Worm (Caenorhabditis elegans) whole organism, young adult: ENCODE data around the gene C01G10.18.
A peak's percentile ranks its signal among the peaks of the same experiment; 100 is the strongest.

Experiments
- B0261.1 ChIP-seq: sonication (generic microtip); optimal IDR thresholded peaks from 2 replicates; lab custom pipeline; 2016; ENCODE audit warnings: mild to moderate bottlenecking, missing genetic modification characterization, moderate library complexity, missing compliant biosample characterization
- B0336.3 ChIP-seq: fragments of 200-800 bp; sonication (Bioruptor generic); IDR thresholded peaks from 2 replicates; pipeline ENCODE4 v1.3.6; 2022; ENCODE audit warnings: missing genetic modification characterization, missing compliant biosample characterization
- D2030.7 ChIP-seq: fragments of 200-800 bp; sonication (Bioruptor generic); IDR thresholded peaks from 2 replicates; pipeline ENCODE4 v1.3.6; 2022; ENCODE audit warnings: missing genetic modification reagents, missing genetic modification characterization, missing compliant biosample characterization
- F37B4.10 ChIP-seq: fragments of 200-800 bp; sonication (Bioruptor generic); IDR thresholded peaks from 2 replicates; pipeline ENCODE4 v1.3.6; 2022; ENCODE audit warnings: missing genetic modification characterization, missing compliant biosample characterization
- F39B2.1 ChIP-seq: fragments of 200-800 bp; sonication (Bioruptor generic); IDR thresholded peaks from 2 replicates; pipeline ENCODE4 v1.3.6; 2022; ENCODE audit warnings: missing genetic modification reagents, missing genetic modification characterization, missing compliant biosample characterization
- F49E8.2 ChIP-seq: sonication (generic microtip); optimal IDR thresholded peaks from 3 replicates; lab custom pipeline; 2017; ENCODE audit warnings: missing genetic modification characterization, mild to moderate bottlenecking, missing compliant biosample characterization, antibody characterized with exemption, moderate library complexity; ENCODE audit not compliant: insufficient read depth
- F52B5.7 ChIP-seq: sonication (generic microtip); optimal IDR thresholded peaks from 2 replicates; lab custom pipeline; 2016; ENCODE audit warnings: mild to moderate bottlenecking, missing genetic modification characterization, missing compliant biosample characterization
- F57A8.1 ChIP-seq: fragments of 200-800 bp; sonication (Bioruptor generic); optimal IDR thresholded peaks from 2 replicates; lab custom pipeline; 2018; ENCODE audit warnings: mild to moderate bottlenecking, missing genetic modification characterization, moderate library complexity, missing compliant biosample characterization
- F57C9.4 ChIP-seq: sonication (generic microtip); optimal IDR thresholded peaks from 2 replicates; lab custom pipeline; 2017; ENCODE audit warnings: mild to moderate bottlenecking, missing genetic modification characterization, missing compliant biosample characterization
- K11D2.4 ChIP-seq: fragments of 200-800 bp; sonication (Bioruptor generic); IDR thresholded peaks from 2 replicates; pipeline ENCODE4 v1.3.6; 2022; ENCODE audit warnings: missing genetic modification reagents, missing genetic modification characterization, missing compliant biosample characterization
- T07F8.4 ChIP-seq: sonication (generic microtip); optimal IDR thresholded peaks from 2 replicates; lab custom pipeline; 2016; ENCODE audit warnings: mild to moderate bottlenecking, missing genetic modification characterization, moderate library complexity, missing compliant biosample characterization
- Y56A3A.18 ChIP-seq: fragments of 200-800 bp; sonication (Bioruptor generic); IDR thresholded peaks from 2 replicates; pipeline ENCODE4 v1.3.6; 2022; ENCODE audit warnings: missing genetic modification reagents, missing genetic modification characterization, missing compliant biosample characterization
- Y95B8A.8 ChIP-seq: fragments of 200-800 bp; sonication (Bioruptor generic); IDR thresholded peaks from 2 replicates; pipeline ENCODE4 v1.3.6; 2022; ENCODE audit warnings: missing genetic modification reagents, missing genetic modification characterization, missing compliant biosample characterization
- ama-1 ChIP-seq, 3 experiments: fragments of 150-350 bp in 1 of 3; sonication (generic microtip) in 2 of 3; optimal IDR thresholded peaks; 2 replicates each; lab custom pipeline; 2014 to 2018; ENCODE audit warnings: missing biosample characterization in 2 of 3, missing genetic modification characterization in 2 of 3, missing genetic modification reagents in 2 of 3
- aptf-2 ChIP-seq: fragments of 200-800 bp; sonication (Bioruptor generic); conservative IDR thresholded peaks from 2 replicates; pipeline ENCODE4 v1.3.6; 2022; ENCODE audit warnings: missing genetic modification reagents, missing genetic modification characterization, missing compliant biosample characterization
- aptf-3 ChIP-seq: fragments of 200-800 bp; sonication (Bioruptor generic); IDR thresholded peaks from 2 replicates; pipeline ENCODE4 v1.3.6; 2022; ENCODE audit warnings: missing genetic modification characterization, missing compliant biosample characterization
- bed-1 ChIP-seq: fragments of 200-800 bp; sonication (Bioruptor generic); IDR thresholded peaks from 2 replicates; pipeline ENCODE4 v1.3.6; 2022; ENCODE audit warnings: missing genetic modification reagents, missing genetic modification characterization, missing compliant biosample characterization
- ceh-100 ChIP-seq: fragments of 200-800 bp; sonication (Bioruptor generic); IDR thresholded peaks from 2 replicates; pipeline ENCODE4 v1.3.6; 2022; ENCODE audit warnings: missing genetic modification reagents, missing genetic modification characterization, missing compliant biosample characterization
- ceh-27 ChIP-seq: fragments of 200-800 bp; sonication (Bioruptor generic); optimal IDR thresholded peaks from 2 replicates; lab custom pipeline; 2018; ENCODE audit warnings: mild to moderate bottlenecking, missing genetic modification characterization, moderate library complexity, missing compliant biosample characterization
- ceh-40 ChIP-seq: fragments of 200-800 bp; sonication (Bioruptor generic); IDR thresholded peaks from 2 replicates; pipeline ENCODE4 v1.3.6; 2022; ENCODE audit warnings: missing genetic modification characterization, missing compliant biosample characterization
- chd-7 ChIP-seq: sonication (generic microtip); optimal IDR thresholded peaks from 2 replicates; lab custom pipeline; 2016; ENCODE audit warnings: mild to moderate bottlenecking, missing genetic modification characterization, moderate library complexity, missing compliant biosample characterization
- dox-1 ChIP-seq: fragments of 200-800 bp; sonication (Bioruptor generic); IDR thresholded peaks from 2 replicates; pipeline ENCODE4 v1.3.6; 2022; ENCODE audit warnings: missing genetic modification reagents, missing genetic modification characterization, missing compliant biosample characterization
- dpl-1 ChIP-seq: fragments of 150-350 bp; optimal IDR thresholded peaks from 2 replicates; lab custom pipeline; 2014; ENCODE audit warnings: missing biosample characterization, missing genetic modification reagents, missing genetic modification characterization
- efl-1 ChIP-seq: fragments of 150-350 bp; optimal IDR thresholded peaks from 2 replicates; lab custom pipeline; 2014; ENCODE audit warnings: missing biosample characterization, missing genetic modification reagents, missing genetic modification characterization
- ets-4 ChIP-seq: fragments of 200-800 bp; sonication (Bioruptor generic); optimal IDR thresholded peaks from 2 replicates; lab custom pipeline; 2018; ENCODE audit warnings: mild to moderate bottlenecking, missing genetic modification characterization, missing compliant biosample characterization
- fkh-3 ChIP-seq: sonication (generic microtip); optimal IDR thresholded peaks from 2 replicates; lab custom pipeline; 2016; ENCODE audit warnings: mild to moderate bottlenecking, missing genetic modification characterization, missing compliant biosample characterization
- him-1 ChIP-seq: sonication (generic microtip); optimal IDR thresholded peaks from 2 replicates; lab custom pipeline; 2016; ENCODE audit warnings: missing genotype, missing genetic modification reagents, missing genetic modification characterization, missing compliant biosample characterization
- hlh-12 ChIP-seq: sonication (generic microtip); optimal IDR thresholded peaks from 2 replicates; lab custom pipeline; 2016; ENCODE audit warnings: missing genetic modification characterization, missing compliant biosample characterization
- hrde-1 ChIP-seq: sonication (generic microtip); optimal IDR thresholded peaks from 2 replicates; lab custom pipeline; 2016; ENCODE audit warnings: missing genetic modification characterization, mild to moderate bottlenecking, missing compliant biosample characterization, moderate library complexity, missing genotype, missing genetic modification reagents, borderline replicate concordance
- lag-1 ChIP-seq: fragments of 200-800 bp; sonication (Bioruptor generic); IDR thresholded peaks from 2 replicates; pipeline ENCODE4 v1.3.6; 2022; ENCODE audit warnings: missing genetic modification reagents, missing genetic modification characterization, missing compliant biosample characterization
- let-526 ChIP-seq: fragments of 200-800 bp; sonication (Bioruptor generic); IDR thresholded peaks from 2 replicates; pipeline ENCODE4 v1.3.6; 2022; ENCODE audit warnings: missing genetic modification reagents, missing genetic modification characterization, missing compliant biosample characterization
- lin-40 ChIP-seq: sonication (generic microtip); optimal IDR thresholded peaks from 2 replicates; lab custom pipeline; 2016; ENCODE audit warnings: missing genetic modification characterization, mild to moderate bottlenecking, missing compliant biosample characterization, missing genotype, missing genetic modification reagents
- lin-54 ChIP-seq: fragments of 200-800 bp; sonication (Bioruptor generic); optimal IDR thresholded peaks from 2 replicates; lab custom pipeline; 2018; ENCODE audit warnings: mild to moderate bottlenecking, missing genetic modification characterization, missing compliant biosample characterization
- lir-1 ChIP-seq: fragments of 200-800 bp; sonication (Bioruptor generic); conservative IDR thresholded peaks from 2 replicates; pipeline ENCODE4 v1.3.6; 2022; ENCODE audit warnings: missing genetic modification reagents, missing genetic modification characterization, missing compliant biosample characterization
- lsl-1 ChIP-seq: fragments of 200-800 bp; sonication (Bioruptor generic); optimal IDR thresholded peaks from 2 replicates; lab custom pipeline; 2018; ENCODE audit warnings: mild to moderate bottlenecking, missing genetic modification characterization, moderate library complexity, missing compliant biosample characterization
- madf-10 ChIP-seq: sonication (generic microtip); optimal IDR thresholded peaks from 2 replicates; lab custom pipeline; 2016; ENCODE audit warnings: mild to moderate bottlenecking, missing genetic modification characterization, missing compliant biosample characterization
- madf-8 ChIP-seq: fragments of 200-800 bp; sonication (Bioruptor generic); conservative IDR thresholded peaks from 2 replicates; pipeline ENCODE4 v1.3.6; 2022; ENCODE audit warnings: missing genetic modification reagents, missing genetic modification characterization, missing compliant biosample characterization
- mes-4 ChIP-seq: sonication (generic microtip); optimal IDR thresholded peaks from 2 replicates; lab custom pipeline; 2016; ENCODE audit warnings: missing genotype, missing genetic modification characterization, missing compliant biosample characterization
- mxl-1 ChIP-seq: sonication (generic microtip); optimal IDR thresholded peaks from 2 replicates; lab custom pipeline; 2016; ENCODE audit warnings: missing genetic modification characterization, missing compliant biosample characterization
- nfya-2 ChIP-seq: fragments of 200-800 bp; sonication (Bioruptor generic); IDR thresholded peaks from 2 replicates; pipeline ENCODE4 v1.3.6; 2022; ENCODE audit warnings: missing genetic modification reagents, missing genetic modification characterization, missing compliant biosample characterization
- nhr-80 ChIP-seq: sonication (generic microtip); optimal IDR thresholded peaks from 2 replicates; lab custom pipeline; 2016; ENCODE audit warnings: missing genetic modification characterization, missing compliant biosample characterization
- rcor-1 ChIP-seq: fragments of 200-800 bp; sonication (Bioruptor generic); IDR thresholded peaks from 2 replicates; pipeline ENCODE4 v1.3.6; 2022; ENCODE audit warnings: missing genetic modification reagents, missing genetic modification characterization, missing compliant biosample characterization
- rec-8 ChIP-seq, 2 experiments: sonication (generic microtip); optimal IDR thresholded peaks; 2 replicates each; lab custom pipeline; 2016; ENCODE audit warnings: mild to moderate bottlenecking in 2 of 2, missing genetic modification characterization in 2 of 2, missing genetic modification reagents in 2 of 2, missing genotype in 2 of 2, missing biosample characterization in 1 of 2, missing compliant biosample characterization in 1 of 2, moderate library complexity in 1 of 2
- sea-2 ChIP-seq: fragments of 200-800 bp; sonication (Bioruptor generic); IDR thresholded peaks from 2 replicates; pipeline ENCODE4 v1.3.6; 2022; ENCODE audit warnings: missing genetic modification characterization, missing compliant biosample characterization
- snpc-3.4 ChIP-seq: sonication (generic microtip); optimal IDR thresholded peaks from 2 replicates; lab custom pipeline; 2017; ENCODE audit warnings: missing genetic modification characterization, mild to moderate bottlenecking, missing compliant biosample characterization, antibody characterized with exemption, moderate library complexity, missing genotype, missing genetic modification reagents
- somi-1 ChIP-seq: fragments of 200-800 bp; sonication (Bioruptor generic); optimal IDR thresholded peaks from 2 replicates; lab custom pipeline; 2018; ENCODE audit warnings: mild to moderate bottlenecking, missing genetic modification characterization, missing compliant biosample characterization
- tlf-1 ChIP-seq: fragments of 200-800 bp; sonication (Bioruptor generic); optimal IDR thresholded peaks from 2 replicates; lab custom pipeline; 2018; ENCODE audit warnings: mild to moderate bottlenecking, missing genetic modification characterization, missing compliant biosample characterization
- ztf-26 ChIP-seq: sonication (generic microtip); optimal IDR thresholded peaks from 2 replicates; lab custom pipeline; 2017; ENCODE audit warnings: missing genetic modification characterization, missing compliant biosample characterization
- ztf-28 ChIP-seq: fragments of 200-800 bp; sonication (Bioruptor generic); IDR thresholded peaks from 2 replicates; pipeline ENCODE4 v1.3.6; 2022; ENCODE audit warnings: missing genetic modification reagents, missing genetic modification characterization, missing compliant biosample characterization
- ztf-3 ChIP-seq: fragments of 200-800 bp; sonication (Bioruptor generic); optimal IDR thresholded peaks from 2 replicates; lab custom pipeline; 2018; ENCODE audit warnings: mild to moderate bottlenecking, missing genetic modification characterization, missing compliant biosample characterization

C01G10.18 gene

DNA sequence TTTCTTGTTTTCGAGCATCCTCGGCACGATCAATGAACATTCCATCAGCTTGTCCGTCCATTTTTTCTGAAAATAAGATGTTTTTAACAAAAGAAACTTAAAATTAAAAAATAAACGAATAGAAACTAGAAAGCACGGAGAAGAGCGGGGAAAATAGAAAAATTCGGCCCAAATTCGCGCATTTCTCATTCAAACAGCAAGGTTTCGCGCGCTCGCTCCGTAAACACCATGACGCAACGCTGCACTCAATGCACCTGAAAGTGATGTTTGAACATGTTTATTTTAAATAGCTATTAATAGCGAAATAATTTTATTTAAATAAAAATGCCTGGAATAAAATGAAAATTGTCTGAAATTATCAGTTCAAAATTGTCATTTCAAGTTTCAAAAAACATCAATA lies 29.0 kb downstream of the C01G10.18 start, which contains the start of the genes mcm-3 and C25D7.15 (continued):
- TF ChIP-seq dox-1 (GFP tag; lab: Robert Waterston, UW) (peak; percentile 69; the same call in 1 of the 2 replicates), Y95B8A.8 (GFP tag; lab: Robert Waterston, UW) (peak; percentile 61; the same call in 1 of the 2 replicates), hlh-12 (no peak), let-526 (no peak), mes-4 (tag; lab: Kevin White, UChicago) (no peak), nfya-2 (GFP tag; lab: Robert Waterston, UW) (no peak), lag-1 (no peak), ets-4 (GFP tag; lab: Kevin White, UChicago) (no peak), F49E8.2 (no peak), mxl-1 (tag; lab: Kevin White, UChicago) (no peak), ztf-26 (tag; lab: Kevin White, UChicago) (no peak), lin-40 (tag; lab: Kevin White, UChicago) (no peak), lin-54 (GFP tag; lab: Kevin White, UChicago) (peak; percentile 80), tlf-1 (GFP tag; lab: Kevin White, UChicago) (peak; percentile 68), Y56A3A.18 (GFP tag; lab: Robert Waterston, UW) (no peak), madf-10 (tag; lab: Kevin White, UChicago) (no peak), D2030.7 (GFP tag; lab: Robert Waterston, UW) (peak; percentile 87), aptf-3 (GFP tag; lab: Robert Waterston, UW) (no peak), snpc-3.4 (peak; percentile 84), B0336.3 (GFP tag; lab: Robert Waterston, UW) (peak; percentile 50; the same call in 1 of the 2 replicates), chd-7 (tag; lab: Kevin White, UChicago) (no peak), fkh-3 (no peak), lir-1 (GFP tag; lab: Robert Waterston, UW) (no peak), T07F8.4 (tag; lab: Kevin White, UChicago) (no peak), F52B5.7 (tag; lab: Kevin White, UChicago) (no peak), ceh-100 (GFP tag; lab: Robert Waterston, UW) (no peak), F57C9.4 (tag; lab: Kevin White, UChicago) (no peak), B0261.1 (tag; lab: Kevin White, UChicago) (no peak), hrde-1 (tag; lab: Kevin White, UChicago) (no peak), efl-1 (peak; percentile 96), ama-1 (optimal IDR thresholded peaks at IDR 0.05; lab: Kevin White, UChicago) (no peak), ama-1 (GFP tag; optimal IDR thresholded peaks at IDR 0.05; lab: Kevin White, UChicago) (no peak), nhr-80 (tag; lab: Kevin White, UChicago) (no peak), somi-1 (GFP tag; lab: Kevin White, UChicago) (no peak), F37B4.10 (GFP tag; lab: Robert Waterston, UW) (no peak), F39B2.1 (no peak), rcor-1 (peak; percentile 50), madf-8 (peak; percentile 90), F57A8.1 (GFP tag; lab: Kevin White, UChicago) (no peak), sea-2 (GFP tag; lab: Robert Waterston, UW) (no peak), aptf-2 (GFP tag; lab: Robert Waterston, UW) (no peak), lsl-1 (peak; percentile 78), him-1 (peak; percentile 53), rec-8 (tag; optimal IDR thresholded peaks at IDR 0.05; lab: Kevin White, UChicago) (no peak), K11D2.4 (GFP tag; lab: Robert Waterston, UW) (no peak), dpl-1 (GFP tag; lab: Kevin White, UChicago) (peak; percentile 89), bed-1 (no peak), ztf-28 (GFP tag; lab: Robert Waterston, UW) (no peak), ztf-3 (no peak), ceh-40 (GFP tag; lab: Robert Waterston, UW) (no peak), ceh-27 (no peak)
